Fruit fly (Drosophila melanogaster) whole organism, embryonic: Measurements from ENCODE around the gene CG14352.

Experiments
- ATbp ChIP-seq: fragments of 200-800 bp; sonication (Bioruptor generic); optimal IDR thresholded peaks from 2 replicates; lab custom pipeline; 2017; ENCODE audit warnings: missing biosample characterization, mild to moderate bottlenecking, missing genetic modification characterization, missing genetic modification reagents
- Asciz ChIP-seq: fragments of 200-800 bp; sonication (Bioruptor generic); optimal IDR thresholded peaks from 2 replicates; lab custom pipeline; 2017; ENCODE audit warnings: missing biosample characterization, mild to moderate bottlenecking, missing genetic modification characterization, missing genetic modification reagents
- Atf6 ChIP-seq: fragments of 200-800 bp; sonication (Bioruptor generic); IDR thresholded peaks from 2 replicates; pipeline ENCODE4 v1.3.6; 2022; ENCODE audit warnings: missing biosample characterization, missing genetic modification characterization
- Bdp1 ChIP-seq: fragments of 200-800 bp; sonication (Bioruptor generic); optimal IDR thresholded peaks from 3 replicates; lab custom pipeline; 2016; ENCODE audit warnings: missing biosample characterization, missing genetic modification characterization
- C15 ChIP-seq: fragments of 200-800 bp; sonication (Bioruptor generic); IDR thresholded peaks from 3 replicates; pipeline ENCODE4 v1.3.6; 2022; ENCODE audit warnings: missing biosample characterization, missing genetic modification characterization
- CG10431 ChIP-seq: fragments of 200-800 bp; sonication (Bioruptor generic); optimal IDR thresholded peaks from 3 replicates; lab custom pipeline; 2018; ENCODE audit warnings: missing biosample characterization, mild to moderate bottlenecking, missing genetic modification characterization
- CG11093 ChIP-seq: fragments of 200-800 bp; sonication (Bioruptor generic); IDR thresholded peaks from 3 replicates; pipeline ENCODE4 v1.3.6; 2022; ENCODE audit warnings: missing biosample characterization, missing genetic modification characterization
- CG12104 ChIP-seq: fragments of 200-800 bp; sonication (Bioruptor generic); optimal IDR thresholded peaks from 3 replicates; lab custom pipeline; 2016; ENCODE audit warnings: missing biosample characterization, missing genetic modification characterization
- CG12219 ChIP-seq: fragments of 200-800 bp; sonication (Bioruptor generic); optimal IDR thresholded peaks from 3 replicates; lab custom pipeline; 2018; ENCODE audit warnings: missing biosample characterization, mild to moderate bottlenecking, missing genetic modification characterization
- CG12659 ChIP-seq: fragments of 200-800 bp; sonication (Bioruptor generic); optimal IDR thresholded peaks from 3 replicates; lab custom pipeline; 2017; ENCODE audit warnings: mild to moderate bottlenecking, missing biosample characterization, missing genetic modification reagents, missing genetic modification characterization
- CG17359 ChIP-seq: fragments of 200-800 bp; sonication (Bioruptor generic); optimal IDR thresholded peaks from 3 replicates; lab custom pipeline; 2018; ENCODE audit warnings: missing biosample characterization, mild to moderate bottlenecking, missing genetic modification characterization, moderate library complexity
- CG18619 ChIP-seq: fragments of 200-800 bp; sonication (Bioruptor generic); optimal IDR thresholded peaks from 3 replicates; lab custom pipeline; 2017; ENCODE audit warnings: missing biosample characterization, mild to moderate bottlenecking, missing genetic modification characterization
- CG31441 ChIP-seq: fragments of 200-800 bp; sonication (Bioruptor generic); IDR thresholded peaks from 2 replicates; pipeline ENCODE4 v1.3.6; 2022; ENCODE audit warnings: missing biosample characterization, missing genetic modification characterization
- CG32772 ChIP-seq: fragments of 200-800 bp; sonication (Bioruptor generic); IDR thresholded peaks from 2 replicates; pipeline ENCODE4 v1.3.6; 2022; ENCODE audit warnings: missing biosample characterization, missing genetic modification characterization
- CG34376 ChIP-seq: fragments of 200-800 bp; sonication (Bioruptor generic); optimal IDR thresholded peaks from 2 replicates; lab custom pipeline; 2018; ENCODE audit warnings: missing biosample characterization, mild to moderate bottlenecking, missing genetic modification characterization
- CG4617 ChIP-seq: fragments of 200-800 bp; sonication (Bioruptor generic); optimal IDR thresholded peaks from 3 replicates; lab custom pipeline; 2016; ENCODE audit warnings: missing biosample characterization, missing genetic modification characterization, borderline replicate concordance
- CG4820 ChIP-seq: fragments of 200-800 bp; sonication (Bioruptor generic); optimal IDR thresholded peaks from 3 replicates; lab custom pipeline; 2016; ENCODE audit warnings: missing biosample characterization, missing genetic modification characterization
- CG5245 ChIP-seq: fragments of 200-800 bp; sonication (Bioruptor generic); optimal IDR thresholded peaks from 3 replicates; lab custom pipeline; 2016; ENCODE audit warnings: missing biosample characterization, missing genetic modification characterization
- CG7786 ChIP-seq: fragments of 200-800 bp; sonication (Bioruptor generic); optimal IDR thresholded peaks from 2 replicates; lab custom pipeline; 2016; ENCODE audit warnings: missing biosample characterization, missing genetic modification characterization
- CG8924 ChIP-seq: fragments of 200-800 bp; optimal IDR thresholded peaks from 3 replicates; lab custom pipeline; 2019; ENCODE audit warnings: missing biosample characterization, mild to moderate bottlenecking, missing genetic modification characterization, moderate library complexity
- CG9609 ChIP-seq: fragments of 200-800 bp; sonication (Bioruptor generic); optimal IDR thresholded peaks from 3 replicates; lab custom pipeline; 2016; ENCODE audit warnings: missing biosample characterization, missing genetic modification characterization
- CG9727 ChIP-seq: fragments of 200-800 bp; sonication (Bioruptor generic); optimal IDR thresholded peaks from 3 replicates; lab custom pipeline; 2017; ENCODE audit warnings: missing biosample characterization, mild to moderate bottlenecking, missing genetic modification characterization
- CG9817 ChIP-seq: fragments of 200-800 bp; sonication (Bioruptor generic); optimal IDR thresholded peaks from 2 replicates; lab custom pipeline; 2018; ENCODE audit warnings: missing biosample characterization, mild to moderate bottlenecking, missing genetic modification characterization, moderate library complexity
- Dref ChIP-seq: fragments of 200-800 bp; sonication (Bioruptor generic); IDR thresholded peaks from 2 replicates; pipeline ENCODE4 v1.3.6; 2022; ENCODE audit warnings: missing biosample characterization, missing genetic modification characterization
- Drgx ChIP-seq: fragments of 200-800 bp; sonication (Bioruptor generic); IDR thresholded peaks from 2 replicates; pipeline ENCODE4 v1.3.6; 2022; ENCODE audit warnings: missing biosample characterization, missing genetic modification characterization
- Elba2 ChIP-seq: fragments of 200-800 bp; sonication (Bioruptor generic); optimal IDR thresholded peaks from 3 replicates; lab custom pipeline; 2016; ENCODE audit warnings: missing biosample characterization, missing genetic modification characterization
- Hmr ChIP-seq: fragments of 200-800 bp; sonication (Bioruptor generic); optimal IDR thresholded peaks from 3 replicates; lab custom pipeline; 2017; ENCODE audit warnings: mild to moderate bottlenecking, missing biosample characterization, missing genetic modification reagents, missing genetic modification characterization
- Hsf ChIP-seq: fragments of 200-800 bp; sonication (Bioruptor generic); optimal IDR thresholded peaks from 3 replicates; lab custom pipeline; 2016; ENCODE audit warnings: missing biosample characterization, missing genetic modification characterization
- MBD-R2 ChIP-seq: fragments of 200-800 bp; sonication (Bioruptor generic); IDR thresholded peaks from 2 replicates; pipeline ENCODE4 v1.3.6; 2022; ENCODE audit warnings: missing biosample characterization, missing genetic modification characterization
- Mad ChIP-seq: fragments of 200-800 bp; sonication (Bioruptor generic); optimal IDR thresholded peaks from 2 replicates; lab custom pipeline; 2016; ENCODE audit warnings: missing biosample characterization, missing genetic modification characterization
- Myb ChIP-seq: fragments of 200-800 bp; sonication (Bioruptor generic); optimal IDR thresholded peaks from 2 replicates; lab custom pipeline; 2016; ENCODE audit warnings: missing biosample characterization, missing genetic modification characterization
- Nf-YB ChIP-seq: fragments of 200-800 bp; sonication (Bioruptor generic); optimal IDR thresholded peaks from 3 replicates; lab custom pipeline; 2019; ENCODE audit warnings: missing biosample characterization, mild to moderate bottlenecking, missing genetic modification characterization, moderate library complexity
- Rfx ChIP-seq: fragments of 200-800 bp; sonication (Bioruptor generic); IDR thresholded peaks from 2 replicates; pipeline ENCODE4 v1.3.6; 2022; ENCODE audit warnings: missing biosample characterization, missing genetic modification characterization
- Xrp1 ChIP-seq: fragments of 200-800 bp; sonication (Bioruptor generic); IDR thresholded peaks from 2 replicates; pipeline ENCODE4 v1.3.6; 2022; ENCODE audit warnings: missing biosample characterization, missing genetic modification characterization
- YL-1 ChIP-seq: fragments of 200-800 bp; sonication (Bioruptor generic); optimal IDR thresholded peaks from 3 replicates; lab custom pipeline; 2017; ENCODE audit warnings: missing biosample characterization, mild to moderate bottlenecking, missing genetic modification characterization
- al ChIP-seq: fragments of 200-800 bp; sonication (Bioruptor generic); IDR thresholded peaks from 2 replicates; pipeline ENCODE4 v1.3.6; 2022; ENCODE audit warnings: missing biosample characterization, missing genetic modification characterization
- chm ChIP-seq: fragments of 200-800 bp; sonication (Bioruptor generic); IDR thresholded peaks from 2 replicates; pipeline ENCODE4 v1.3.6; 2022; ENCODE audit warnings: missing biosample characterization, missing genetic modification characterization
- croc ChIP-seq: fragments of 200-800 bp; sonication (Bioruptor generic); conservative IDR thresholded peaks from 3 replicates; pipeline ENCODE4 v1.3.6; 2022; ENCODE audit warnings: missing biosample characterization, missing genetic modification characterization
- disco-r ChIP-seq: fragments of 200-800 bp; sonication (Bioruptor generic); optimal IDR thresholded peaks from 2 replicates; lab custom pipeline; 2016; ENCODE audit warnings: missing biosample characterization, missing genetic modification characterization
- gro ChIP-seq: fragments of 200-800 bp; sonication (Bioruptor generic); optimal IDR thresholded peaks from 2 replicates; lab custom pipeline; 2016; ENCODE audit warnings: missing biosample characterization, missing genetic modification characterization
- klu ChIP-seq: fragments of 200-800 bp; sonication (Bioruptor generic); IDR thresholded peaks from 2 replicates; pipeline ENCODE4 v1.3.6; 2022; ENCODE audit warnings: missing biosample characterization, missing genetic modification characterization
- knrl ChIP-seq: fragments of 200-800 bp; sonication (Bioruptor generic); IDR thresholded peaks from 3 replicates; pipeline ENCODE4 v1.3.6; 2022; ENCODE audit warnings: missing biosample characterization, missing genetic modification characterization; ENCODE audit not compliant: partially characterized antibody
- maf-S ChIP-seq: fragments of 200-800 bp; sonication (Bioruptor generic); optimal IDR thresholded peaks from 2 replicates; lab custom pipeline; 2016; ENCODE audit warnings: missing biosample characterization, missing genetic modification characterization
- p53 ChIP-seq: fragments of 200-800 bp; sonication (Bioruptor generic); optimal IDR thresholded peaks from 2 replicates; lab custom pipeline; 2016; ENCODE audit warnings: missing biosample characterization, missing genetic modification characterization
- repo ChIP-seq: fragments of 200-800 bp; sonication (Bioruptor generic); optimal IDR thresholded peaks from 2 replicates; lab custom pipeline; 2016; ENCODE audit warnings: missing biosample characterization, missing genetic modification characterization
- sens-2 ChIP-seq: fragments of 200-800 bp; sonication (Bioruptor generic); IDR thresholded peaks from 2 replicates; pipeline ENCODE4 v1.3.6; 2022; ENCODE audit warnings: missing biosample characterization, missing genetic modification characterization
- slbo ChIP-seq: fragments of 200-800 bp; sonication (Bioruptor generic); IDR thresholded peaks from 2 replicates; pipeline ENCODE4 v1.3.6; 2022; ENCODE audit warnings: missing biosample characterization, missing genetic modification characterization
- tap ChIP-seq: fragments of 200-800 bp; optimal IDR thresholded peaks from 3 replicates; lab custom pipeline; 2019; ENCODE audit warnings: missing biosample characterization, mild to moderate bottlenecking, missing genetic modification characterization, moderate library complexity
- tin ChIP-seq: fragments of 200-800 bp; sonication (Bioruptor generic); optimal IDR thresholded peaks from 3 replicates; lab custom pipeline; 2016; ENCODE audit warnings: missing biosample characterization, missing genetic modification characterization
- trem ChIP-seq: fragments of 200-800 bp; optimal IDR thresholded peaks from 3 replicates; lab custom pipeline; 2019; ENCODE audit warnings: missing biosample characterization, mild to moderate bottlenecking, missing genetic modification characterization, moderate library complexity
- wek ChIP-seq: fragments of 200-800 bp; sonication (Bioruptor generic); optimal IDR thresholded peaks from 3 replicates; lab custom pipeline; 2018; ENCODE audit warnings: missing biosample characterization, mild to moderate bottlenecking, missing genetic modification characterization, moderate library complexity
- zfh1 ChIP-seq: fragments of 200-800 bp; sonication (Bioruptor generic); IDR thresholded peaks from 3 replicates; pipeline ENCODE4 v1.3.6; 2022; ENCODE audit warnings: missing biosample characterization, missing genetic modification characterization

Gene CG14352

dm6 chr2L:1579254-1579653, 32.0 kb upstream of the CG14352 start (continued):
- TF ChIP-seq Rfx (GFP tag; lab: Robert Waterston, UW) (peak; percentile 90), wek (GFP tag; lab: Kevin White, UChicago) (no peak), CG12219 (GFP tag; lab: Kevin White, UChicago) (peak; percentile 71), CG5245 (GFP tag; lab: Kevin White, UChicago) (peak; percentile 50), croc (GFP tag; lab: Robert Waterston, UW) (no peak; the same call in 2 of the 3 replicates), CG12659 (peak; percentile 62), CG31441 (GFP tag; lab: Robert Waterston, UW) (peak; percentile 58), CG4820 (GFP tag; lab: Kevin White, UChicago) (peak; percentile 34), Elba2 (GFP tag; lab: Kevin White, UChicago) (no peak), Dref (GFP tag; lab: Robert Waterston, UW) (no peak), CG10431 (GFP tag; lab: Kevin White, UChicago) (no peak), Atf6 (peak; percentile 83), tin (GFP tag; lab: Kevin White, UChicago) (peak; percentile 64), CG32772 (GFP tag; lab: Robert Waterston, UW) (peak; percentile 51; the same call in 1 of the 2 replicates), CG34376 (GFP tag; lab: Kevin White, UChicago) (peak; percentile 62), CG4617 (GFP tag; lab: Kevin White, UChicago) (no peak), gro (peak; percentile 84), CG18619 (GFP tag; lab: Kevin White, UChicago) (peak; percentile 58), CG12104 (GFP tag; lab: Kevin White, UChicago) (peak; percentile 46), Asciz (GFP tag; lab: Kevin White, UChicago) (peak; percentile 49), p53 (GFP tag; lab: Kevin White, UChicago) (peak; percentile 21), disco-r (GFP tag; lab: Kevin White, UChicago) (peak; percentile 49), chm (peak; percentile 51; the same call in 1 of the 2 replicates), Hmr (peak; percentile 72), tap (peak; percentile 77), CG9817 (tag; lab: Kevin White, UChicago) (peak; percentile 79), repo (GFP tag; lab: Kevin White, UChicago) (peak; percentile 29), YL-1 (GFP tag; lab: Kevin White, UChicago) (no peak), slbo (GFP tag; lab: Robert Waterston, UW) (peak; percentile 81), Drgx (GFP tag; lab: Robert Waterston, UW) (no peak), al (GFP tag; lab: Robert Waterston, UW) (peak; percentile 79), CG9727 (GFP tag; lab: Kevin White, UChicago) (peak; percentile 33), trem (tag; lab: Kevin White, UChicago) (no peak), CG7786 (peak; percentile 77), knrl (GFP tag; lab: Robert Waterston, UW) (no peak), Nf-YB (GFP tag; lab: Kevin White, UChicago) (peak; percentile 32), Myb (GFP tag; lab: Kevin White, UChicago) (peak; percentile 35), klu (peak; percentile 60; the same call in 1 of the 2 replicates), Bdp1 (no peak), zfh1 (peak; percentile 54; the same call in 1 of the 3 replicates), Mad (GFP tag; lab: Kevin White, UChicago) (peak; percentile 7), ATbp (GFP tag; lab: Kevin White, UChicago) (peak; percentile 32), CG17359 (tag; lab: Kevin White, UChicago) (peak; percentile 80), C15 (GFP tag; lab: Robert Waterston, UW) (0 out of 3 replicates have a peak, but pooled peaks have one; percentile 36), Hsf (peak; percentile 65), CG9609 (GFP tag; lab: Kevin White, UChicago) (peak; percentile 55), maf-S (peak; percentile 67), CG11093 (no peak), CG8924 (tag; lab: Kevin White, UChicago) (no peak), MBD-R2 (peak; percentile 68; the same call in 1 of the 2 replicates), Xrp1 (GFP tag; lab: Robert Waterston, UW) (peak; percentile 77), sens-2 (GFP tag; lab: Robert Waterston, UW) (peak; percentile 27; the same call in 1 of the 2 replicates)
